Worm (Caenorhabditis elegans) whole organism, L1 larva: ENCODE measurements around the gene oig-5.
A peak's percentile ranks its signal among the peaks of the same experiment; 100 is the strongest.

Experiments used
- F16B12.6 ChIP-seq: fragments of 150-350 bp; optimal IDR thresholded peaks from 2 replicates; lab custom pipeline; 2014; ENCODE audit warnings: missing biosample characterization, missing genetic modification characterization
- aha-1 ChIP-seq: fragments of 150-350 bp; optimal IDR thresholded peaks from 2 replicates; lab custom pipeline; 2014; ENCODE audit warnings: missing biosample characterization, missing genetic modification characterization
- alr-1 ChIP-seq: fragments of 200-800 bp; sonication (Bioruptor generic); optimal IDR thresholded peaks from 2 replicates; lab custom pipeline; 2018; ENCODE audit warnings: borderline replicate concordance, mild to moderate bottlenecking, missing genetic modification characterization, missing compliant biosample characterization
- ceh-63 ChIP-seq: fragments of 200-800 bp; sonication (Bioruptor generic); optimal IDR thresholded peaks from 2 replicates; lab custom pipeline; 2018; ENCODE audit warnings: mild to moderate bottlenecking, missing genetic modification characterization, missing compliant biosample characterization
- ceh-8 ChIP-seq: fragments of 200-800 bp; sonication (Bioruptor generic); optimal IDR thresholded peaks from 2 replicates; lab custom pipeline; 2018; ENCODE audit warnings: mild to moderate bottlenecking, missing genetic modification characterization, moderate library complexity, missing compliant biosample characterization
- dpl-1 ChIP-seq, 3 experiments: fragments of 150-350 bp in 2 of 3; sonication (generic microtip) in 1 of 3; optimal IDR thresholded peaks; 2 replicates each; lab custom pipeline; 2014 to 2017; ENCODE audit warnings: missing biosample characterization in 3 of 3, missing genetic modification characterization in 3 of 3, missing genetic modification reagents in 3 of 3
- efl-1 ChIP-seq, 4 experiments: fragments of 150-350 bp; optimal IDR thresholded peaks in 3 of 4; peaks in 1 of 4; 1 replicate in 1 of 4; 2 replicates in 3 of 4; lab custom pipeline; 2014; ENCODE audit warnings: missing biosample characterization in 2 of 4, missing genetic modification characterization in 2 of 4, missing genetic modification reagents in 2 of 4
- efl-3 ChIP-seq: fragments of 200-800 bp; sonication (Bioruptor generic); optimal IDR thresholded peaks from 2 replicates; lab custom pipeline; 2018; ENCODE audit warnings: mild to moderate bottlenecking, missing genetic modification characterization, missing compliant biosample characterization
- egl-27 ChIP-seq, 2 experiments: fragments of 150-350 bp in 1 of 2; sonication (generic microtip); optimal IDR thresholded peaks; 3 replicates each; lab custom pipeline; 2017 to 2018; ENCODE audit warnings: missing biosample characterization in 2 of 2, missing genetic modification characterization in 2 of 2, missing genetic modification reagents in 2 of 2
- elt-2 ChIP-seq: sonication (generic microtip); optimal IDR thresholded peaks from 2 replicates; lab custom pipeline; 2016; ENCODE audit warnings: missing genetic modification characterization, mild to moderate bottlenecking, inconsistent platforms, missing compliant biosample characterization, missing genetic modification reagents
- elt-3 ChIP-seq, 6 experiments: fragments of 150-350 bp in 1 of 6; sonication (generic microtip); optimal IDR thresholded peaks; 2 replicates each; lab custom pipeline; 2017 to 2018; ENCODE audit warnings: missing biosample characterization in 6 of 6, missing genetic modification characterization in 6 of 6, inconsistent platforms in 1 of 6
- fkh-10 ChIP-seq: sonication (generic microtip); optimal IDR thresholded peaks from 2 replicates; lab custom pipeline; 2017; ENCODE audit warnings: missing biosample characterization, missing genetic modification reagents, missing genetic modification characterization
- grh-1 ChIP-seq: fragments of 200-800 bp; sonication (Bioruptor generic); IDR thresholded peaks from 2 replicates; pipeline ENCODE4 v1.3.6; 2022; ENCODE audit warnings: missing genetic modification reagents, missing genetic modification characterization, missing compliant biosample characterization
- hlh-17 ChIP-seq: fragments of 200-800 bp; sonication (Bioruptor generic); optimal IDR thresholded peaks from 2 replicates; lab custom pipeline; 2018; ENCODE audit warnings: missing genetic modification characterization, mild to moderate bottlenecking, missing compliant biosample characterization, moderate library complexity, borderline replicate concordance
- hlh-4 ChIP-seq: sonication (generic microtip); optimal IDR thresholded peaks from 2 replicates; lab custom pipeline; 2016; ENCODE audit warnings: mild to moderate bottlenecking, missing genetic modification characterization, missing compliant biosample characterization
- hpl-2 ChIP-seq: fragments of 150-350 bp; optimal IDR thresholded peaks from 2 replicates; lab custom pipeline; 2014; ENCODE audit warnings: missing biosample characterization, missing genetic modification reagents, missing genetic modification characterization
- isw-1 ChIP-seq: fragments of 200-800 bp; sonication (Bioruptor generic); IDR thresholded peaks from 2 replicates; pipeline ENCODE4 v1.3.6; 2022; ENCODE audit warnings: missing genetic modification characterization, missing compliant biosample characterization
- jun-1 ChIP-seq: fragments of 150-350 bp; optimal IDR thresholded peaks from 2 replicates; lab custom pipeline; 2014; ENCODE audit warnings: missing biosample characterization, missing genetic modification reagents, missing genetic modification characterization
- lin-14 ChIP-seq: fragments of 200-800 bp; sonication (Bioruptor generic); optimal IDR thresholded peaks from 2 replicates; lab custom pipeline; 2018; ENCODE audit warnings: mild to moderate bottlenecking, missing genetic modification characterization, moderate library complexity, missing compliant biosample characterization
- lin-15B ChIP-seq: fragments of 150-350 bp; sonication (generic microtip); optimal IDR thresholded peaks from 3 replicates; lab custom pipeline; 2014; ENCODE audit warnings: missing biosample characterization, missing genetic modification characterization
- lin-35 ChIP-seq, 2 experiments: fragments of 150-350 bp; optimal IDR thresholded peaks; 2 replicates each; lab custom pipeline; 2014; ENCODE audit warnings: missing biosample characterization in 2 of 2, missing genetic modification characterization in 2 of 2, missing genetic modification reagents in 2 of 2
- lin-39 ChIP-seq: fragments of 150-350 bp; optimal IDR thresholded peaks from 2 replicates; lab custom pipeline; 2014; ENCODE audit warnings: missing biosample characterization, missing genetic modification reagents, missing genetic modification characterization
- lsy-2 ChIP-seq, 2 experiments: fragments of 150-350 bp; optimal IDR thresholded peaks; 2 replicates each; lab custom pipeline; 2014; ENCODE audit warnings: missing biosample characterization in 2 of 2, missing genetic modification characterization in 2 of 2
- mab-9 ChIP-seq: fragments of 200-800 bp; sonication (Bioruptor generic); IDR thresholded peaks from 2 replicates; pipeline ENCODE4 v1.3.6; 2022; ENCODE audit warnings: missing genetic modification reagents, missing genetic modification characterization, missing compliant biosample characterization
- mef-2 ChIP-seq: fragments of 150-350 bp; optimal IDR thresholded peaks from 2 replicates; lab custom pipeline; 2014; ENCODE audit warnings: missing biosample characterization, missing genetic modification characterization
- nhr-20 ChIP-seq: sonication (generic microtip); optimal IDR thresholded peaks from 2 replicates; lab custom pipeline; 2016; ENCODE audit warnings: mild to moderate bottlenecking, missing genetic modification characterization, missing compliant biosample characterization
- nhr-28 ChIP-seq: fragments of 150-350 bp; optimal IDR thresholded peaks from 2 replicates; lab custom pipeline; 2014; ENCODE audit warnings: missing biosample characterization, missing genetic modification characterization
- nhr-47 ChIP-seq: sonication (generic microtip); optimal IDR thresholded peaks from 2 replicates; lab custom pipeline; 2016; ENCODE audit warnings: mild to moderate bottlenecking, missing genetic modification characterization, moderate library complexity, missing compliant biosample characterization
- nhr-76 ChIP-seq: sonication (generic microtip); optimal IDR thresholded peaks from 2 replicates; lab custom pipeline; 2017; ENCODE audit warnings: missing biosample characterization, missing genetic modification characterization
- nhr-77 ChIP-seq: fragments of 150-350 bp; optimal IDR thresholded peaks from 2 replicates; lab custom pipeline; 2014; ENCODE audit warnings: missing biosample characterization, missing genetic modification characterization
- nhr-84 ChIP-seq: sonication (generic microtip); optimal IDR thresholded peaks from 2 replicates; lab custom pipeline; 2017; ENCODE audit warnings: missing biosample characterization, missing genetic modification characterization
- nhr-90 ChIP-seq: sonication (generic microtip); optimal IDR thresholded peaks from 2 replicates; lab custom pipeline; 2016; ENCODE audit warnings: mild to moderate bottlenecking, missing genetic modification characterization, missing compliant biosample characterization; ENCODE audit not compliant: poor library complexity
- pag-3 ChIP-seq: sonication (generic microtip); optimal IDR thresholded peaks from 2 replicates; lab custom pipeline; 2017; ENCODE audit warnings: missing genetic modification characterization, mild to moderate bottlenecking, missing compliant biosample characterization, antibody characterized with exemption, borderline replicate concordance; ENCODE audit not compliant: insufficient read depth
- pax-3 ChIP-seq: fragments of 200-800 bp; sonication (Bioruptor generic); optimal IDR thresholded peaks from 2 replicates; lab custom pipeline; 2018; ENCODE audit warnings: mild to moderate bottlenecking, missing genetic modification characterization, moderate library complexity, missing compliant biosample characterization
- rnt-1 ChIP-seq: sonication (generic microtip); optimal IDR thresholded peaks from 2 replicates; lab custom pipeline; 2016; ENCODE audit warnings: mild to moderate bottlenecking, missing genetic modification characterization, moderate library complexity, missing compliant biosample characterization
- skn-1 ChIP-seq: fragments of 150-350 bp; optimal IDR thresholded peaks from 2 replicates; lab custom pipeline; 2014; ENCODE audit warnings: missing biosample characterization, missing genetic modification characterization
- snu-23 ChIP-seq: sonication (generic microtip); optimal IDR thresholded peaks from 2 replicates; lab custom pipeline; 2016; ENCODE audit warnings: missing genetic modification characterization, missing compliant biosample characterization
- sox-4 ChIP-seq: sonication (generic microtip); optimal IDR thresholded peaks from 2 replicates; lab custom pipeline; 2016; ENCODE audit warnings: missing genetic modification characterization, missing compliant biosample characterization
- tbx-2 ChIP-seq: sonication (generic microtip); optimal IDR thresholded peaks from 2 replicates; lab custom pipeline; 2016; ENCODE audit warnings: missing genetic modification characterization, missing compliant biosample characterization
- tlp-1 ChIP-seq: fragments of 150-350 bp; optimal IDR thresholded peaks from 2 replicates; lab custom pipeline; 2014; ENCODE audit warnings: missing biosample characterization, missing genetic modification characterization
- unc-30 ChIP-seq: sonication (generic microtip); optimal IDR thresholded peaks from 2 replicates; lab custom pipeline; 2017; ENCODE audit warnings: missing biosample characterization, missing genetic modification characterization
- unc-98 ChIP-seq: fragments of 200-800 bp; sonication (Bioruptor generic); IDR thresholded peaks from 2 replicates; pipeline ENCODE4 v1.3.6; 2022; ENCODE audit warnings: missing genetic modification characterization, missing compliant biosample characterization
- vab-15 ChIP-seq: sonication (generic microtip); optimal IDR thresholded peaks from 2 replicates; lab custom pipeline; 2017; ENCODE audit warnings: missing genotype, mild to moderate bottlenecking, missing genetic modification characterization, missing compliant biosample characterization
- zag-1 ChIP-seq: fragments of 150-350 bp; optimal IDR thresholded peaks from 2 replicates; lab custom pipeline; 2014; ENCODE audit warnings: missing biosample characterization, missing genetic modification characterization
- zip-4 ChIP-seq: fragments of 200-800 bp; sonication (Bioruptor generic); optimal IDR thresholded peaks from 2 replicates; lab custom pipeline; 2018; ENCODE audit warnings: mild to moderate bottlenecking, missing genetic modification characterization, moderate library complexity, missing compliant biosample characterization

Gene oig-5

ce11 chrIV:14780566-14780965 lies 26.4 kb upstream of the oig-5 start:
- TF ChIP-seq efl-1 (optimal IDR thresholded peaks at IDR 0.05; lab: Kevin White, UChicago) (peak in 1 of 2 experiments; percentile 29), efl-1 (GFP tag; optimal IDR thresholded peaks at IDR 0.05 in 1 of 2; lab: Kevin White, UChicago) (peak in 1 of 2 experiments; percentile 8)

- no peak for TF ChIP-seq nhr-77 (tag; lab: Kevin White, UChicago)
- no peak for TF ChIP-seq isw-1 (GFP tag; lab: Robert Waterston, UW)
- no peak for TF ChIP-seq mab-9
- TF ChIP-seq rnt-1: no peak
- no peak for TF ChIP-seq pax-3 (tag; lab: Kevin White, UChicago)
- no peak for TF ChIP-seq zag-1 (tag; lab: Kevin White, UChicago)
- TF ChIP-seq elt-2 (tag; lab: Kevin White, UChicago): no peak
- no peak for TF ChIP-seq unc-98 (GFP tag; lab: Robert Waterston, UW)
- TF ChIP-seq efl-3 (GFP tag; lab: Kevin White, UChicago): no peak
- no peak for TF ChIP-seq nhr-47
- no peak for TF ChIP-seq vab-15 (tag; lab: Kevin White, UChicago)
- no peak for TF ChIP-seq snu-23 (GFP tag; lab: Kevin White, UChicago)
- TF ChIP-seq lsy-2 (tag; optimal IDR thresholded peaks at IDR 0.05; lab: Kevin White, UChicago): no peak
- TF ChIP-seq lin-39 (tag; lab: Kevin White, UChicago): no peak
- TF ChIP-seq nhr-76: no peak
- no peak for TF ChIP-seq alr-1
- TF ChIP-seq aha-1 (tag; lab: Kevin White, UChicago): no peak
- no peak for TF ChIP-seq unc-30 (tag; lab: Kevin White, UChicago)
- TF ChIP-seq sox-4 (tag; lab: Kevin White, UChicago): no peak
- TF ChIP-seq, all 84 proteins: peak for 0
These were observed 25.5 kb upstream of the oig-5 start, which contains the start of gene Y57G11C.8 for ce11 chrIV:14781537-14781936. Gene Y57G11C.8, plus strand, starts transcription at chrIV:14781837.

DNA sequence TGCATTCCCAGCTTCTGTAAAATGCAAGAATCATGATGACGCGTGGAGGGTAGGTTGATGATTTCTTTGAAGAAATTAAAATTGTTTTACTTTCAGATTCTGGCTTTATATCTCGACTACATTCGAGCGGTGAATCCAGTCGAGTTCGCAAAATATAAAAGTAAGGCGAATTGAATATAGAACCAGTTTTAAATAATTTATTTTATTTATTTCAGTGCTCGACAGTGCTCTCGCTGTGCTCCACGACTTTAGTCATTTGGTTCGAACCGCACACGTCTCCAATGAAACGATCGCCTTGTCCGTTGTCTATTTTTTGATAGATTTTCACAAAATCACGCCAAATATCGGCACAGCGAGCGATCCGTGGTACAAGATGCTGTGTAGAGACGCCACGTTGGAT lies 24.8 kb upstream of the oig-5 start, which contains the start of gene Y57G11C.1130:
Gene Y57G11C.1130 (plus strand): TSS at position 301 of the 400 bp plus-strand sequence.
- TF ChIP-seq hlh-4 (tag; lab: Kevin White, UChicago) (no peak), pag-3 (tag; lab: Kevin White, UChicago) (no peak), zip-4 (GFP tag; lab: Kevin White, UChicago) (no peak), elt-3 (tag; optimal IDR thresholded peaks at IDR 0.05; lab: Kevin White, UChicago) (no peak), mef-2 (tag; lab: Kevin White, UChicago) (no peak), ceh-8 (GFP tag; lab: Kevin White, UChicago) (no peak), tlp-1 (tag; lab: Kevin White, UChicago) (no peak), lin-35 (GFP tag; optimal IDR thresholded peaks at IDR 0.05; lab: Kevin White, UChicago) (no peak), fkh-10 (no peak), lin-14 (no peak), F16B12.6 (no peak), ceh-63 (no peak), dpl-1 (GFP tag; optimal IDR thresholded peaks at IDR 0.05; lab: Kevin White, UChicago) (no peak), hpl-2 (GFP tag; lab: Kevin White, UChicago) (no peak), grh-1 (GFP tag; lab: Robert Waterston, UW) (no peak)

DNA sequence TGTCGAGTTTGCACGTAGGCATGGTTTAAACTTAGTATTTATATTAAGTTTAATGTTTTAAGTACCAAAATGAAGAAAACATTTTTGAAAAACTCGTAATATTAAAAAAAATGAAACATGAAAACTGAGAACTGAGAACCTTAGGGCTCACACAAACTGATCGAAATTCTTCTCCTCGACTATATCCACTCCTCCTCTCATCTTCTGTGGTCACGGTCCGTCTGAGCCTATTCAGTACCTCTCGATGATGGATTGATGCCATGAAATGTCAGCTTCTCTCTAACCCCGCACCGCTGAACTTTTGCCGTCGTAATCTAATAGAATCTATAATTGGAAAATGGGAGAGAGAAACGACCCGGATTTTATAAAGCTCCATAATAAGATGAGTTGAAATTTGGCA lies 22.5 kb upstream of the oig-5 start, which contains the start of gene nlp-56:
Gene nlp-56 (minus strand): TSS at position 257 of the 400 bp plus-strand sequence.
- TF ChIP-seq egl-27 (tag; optimal IDR thresholded peaks at IDR 0.05; lab: Kevin White, UChicago) (no peak), nhr-28 (tag; lab: Kevin White, UChicago) (no peak), nhr-84 (tag; lab: Kevin White, UChicago) (no peak), ceh-8 (GFP tag; lab: Kevin White, UChicago) (no peak), jun-1 (tag; lab: Kevin White, UChicago) (no peak), nhr-20 (tag; lab: Kevin White, UChicago) (no peak), tbx-2 (tag; lab: Kevin White, UChicago) (no peak), hlh-17 (GFP tag; lab: Kevin White, UChicago) (no peak), nhr-90 (tag; lab: Kevin White, UChicago) (no peak), rnt-1 (no peak), lin-15B (no peak), skn-1 (tag; lab: Kevin White, UChicago) (no peak)
